Fruit fly (Drosophila melanogaster): ENCODE results near the gene Gr10b.
A peak's percentile ranks its signal among the peaks of the same experiment; 100 is the strongest.

Gr10b gene

dm6 chrX:11369374-11369773 is 43.6 kb downstream of the Gr10b start, which contains the start of gene dlg1 (continued):
- TF ChIP-seq Hmx (GFP tag; optimal IDR thresholded peaks at IDR 0.05) (no peak), CG9797 (GFP tag; optimal IDR thresholded peaks at IDR 0.05) (peak; percentile 55), nerfin-2 (GFP tag; IDR thresholded peaks at IDR 0.05; ENCODE audit: partially characterized antibody) (peak; percentile 49; the same call in 1 of the 2 replicates), Med (GFP tag) (peak; percentile 77), eyg (GFP tag; optimal IDR thresholded peaks at IDR 0.05) (no peak), aop (GFP tag; IDR thresholded peaks at IDR 0.05) (no peak), CG4617 (GFP tag; optimal IDR thresholded peaks at IDR 0.05; ENCODE audit: borderline replicate concordance) (no peak), hb (GFP tag; IDR thresholded peaks at IDR 0.05; ENCODE audit: partially characterized antibody) (peak; percentile 63; the same call in 2 of the 3 replicates), CG2129 (GFP tag; IDR thresholded peaks at IDR 0.05; ENCODE audit: partially characterized antibody) (peak; percentile 31; the same call in 1 of the 2 replicates), CG10209 (GFP tag; optimal IDR thresholded peaks at IDR 0.05) (no peak), CG2116 (GFP tag; optimal IDR thresholded peaks at IDR 0.05) (peak; percentile 31), HLH3B (GFP tag; IDR thresholded peaks at IDR 0.05) (no peak), CG12219 (GFP tag; optimal IDR thresholded peaks at IDR 0.05) (no peak)

dm6 chrX:11367783-11368509 is 45.0 kb downstream of the Gr10b start, which contains the start of the genes hop and Tim8:
Gene hop (minus strand): TSS chrX:11368098.
Gene Tim8 (plus strand): TSS chrX:11368445.
- TF ChIP-seq CG9797 (GFP tag; optimal IDR thresholded peaks at IDR 0.05): peak; percentile 32
- no peak for TF ChIP-seq vvl (GFP tag; IDR thresholded peaks at IDR 0.05)
- peak; percentile 10 for TF ChIP-seq CG12391 (tag; optimal IDR thresholded peaks at IDR 0.05)
- TF ChIP-seq CG10543 (GFP tag; optimal IDR thresholded peaks at IDR 0.05): no peak
- no peak for TF ChIP-seq ac (GFP tag; optimal IDR thresholded peaks at IDR 0.05)
- no peak for TF ChIP-seq salm (tag; optimal IDR thresholded peaks at IDR 0.05)
- no peak for TF ChIP-seq lbe (GFP tag; optimal IDR thresholded peaks at IDR 0.05)
- no peak for TF ChIP-seq Blimp-1 (GFP tag; optimal IDR thresholded peaks at IDR 0.05)
- TF ChIP-seq gsb-n (tag; optimal IDR thresholded peaks at IDR 0.05): no peak
- TF ChIP-seq Awh (GFP tag; IDR thresholded peaks at IDR 0.05): no peak
- TF ChIP-seq CG34422 (GFP tag; IDR thresholded peaks at IDR 0.05): no peak
- TF ChIP-seq Optix (GFP tag; IDR thresholded peaks at IDR 0.05): no peak
- no peak for TF ChIP-seq Hmx (GFP tag; optimal IDR thresholded peaks at IDR 0.05)
- TF ChIP-seq Mes4 (GFP tag; optimal IDR thresholded peaks at IDR 0.05): no peak
- TF ChIP-seq Elba2 (GFP tag; optimal IDR thresholded peaks at IDR 0.05): no peak
- no peak for TF ChIP-seq Sox100B (GFP tag; optimal IDR thresholded peaks at IDR 0.05)
- TF ChIP-seq tap (tag; optimal IDR thresholded peaks at IDR 0.05): no peak
- TF ChIP-seq pfk (GFP tag; optimal IDR thresholded peaks at IDR 0.05): no peak
- no peak for TF ChIP-seq danr (GFP tag; IDR thresholded peaks at IDR 0.05)
- peak; percentile 32 for TF ChIP-seq YL-1 (GFP tag; optimal IDR thresholded peaks at IDR 0.05)
- no peak for TF ChIP-seq Mad (GFP tag; optimal IDR thresholded peaks at IDR 0.05)
- peak; percentile 52 for TF ChIP-seq E2f2 (GFP tag; IDR thresholded peaks at IDR 0.05)
- peak; percentile 82 for TF ChIP-seq sd (tag; optimal IDR thresholded peaks at IDR 0.05)
- TF ChIP-seq Dfd (GFP tag; optimal IDR thresholded peaks at IDR 0.05): no peak
- no peak for TF ChIP-seq Neu2 (GFP tag; optimal IDR thresholded peaks at IDR 0.05; ENCODE audit: borderline replicate concordance)
- TF ChIP-seq gt (GFP tag; IDR thresholded peaks at IDR 0.05): no peak
- peak in 1 of 2 experiments; percentile 74 for TF ChIP-seq crp (GFP tag; optimal IDR thresholded peaks at IDR 0.05)
- no peak for TF ChIP-seq CG7839 (tag; optimal IDR thresholded peaks at IDR 0.05)
- TF ChIP-seq Dll (GFP tag; IDR thresholded peaks at IDR 0.05; ENCODE audit: partially characterized antibody): peak; percentile 87
- TF ChIP-seq CG30020 (tag; optimal IDR thresholded peaks at IDR 0.05): peak; percentile 46
- peak; percentile 4 for TF ChIP-seq CG13775 (GFP tag; optimal IDR thresholded peaks at IDR 0.05)
- TF ChIP-seq CG10267 (tag; optimal IDR thresholded peaks at IDR 0.05): peak; percentile 41
- no peak for TF ChIP-seq CG34376 (GFP tag; optimal IDR thresholded peaks at IDR 0.05)
- TF ChIP-seq Hr51 (GFP tag; optimal IDR thresholded peaks at IDR 0.05): no peak
- no peak for TF ChIP-seq dpn (GFP tag; optimal IDR thresholded peaks at IDR 0.05)
- TF ChIP-seq lola (GFP tag; optimal IDR thresholded peaks at IDR 0.05): peak in 1 of 3 experiments; percentile 5
